Worm (Caenorhabditis elegans): Measurements from ENCODE around the gene act-3.

DNA sequence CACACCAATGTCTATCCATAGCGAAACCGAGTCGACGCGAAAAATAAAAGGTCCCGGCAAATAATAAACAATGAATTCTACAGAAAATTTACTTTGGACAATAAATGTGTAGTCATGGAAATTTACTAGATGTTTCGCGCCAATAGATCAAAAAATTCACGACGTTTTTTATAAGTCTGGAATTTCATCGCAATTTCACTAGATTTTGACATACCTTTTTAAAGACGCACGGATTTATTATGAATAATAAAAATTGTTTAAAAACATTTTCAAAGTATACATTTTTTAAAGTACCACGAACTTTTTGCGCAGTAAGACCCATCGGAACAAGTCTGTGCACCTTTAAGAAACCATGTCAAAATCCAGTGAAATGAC lies 1.7 kb upstream of the act-3 start:
- no peak for TF ChIP-seq jun-1 (tag; optimal IDR thresholded peaks at IDR 0.05)
- no peak for TF ChIP-seq pha-4 (GFP tag; IDR thresholded peaks at IDR 0.05)
- TF ChIP-seq pha-4 (tag; optimal IDR thresholded peaks at IDR 0.05) = no peak
- TF ChIP-seq attf-4 (tag; optimal IDR thresholded peaks at IDR 0.05) = no peak
- TF ChIP-seq egl-27 (tag; optimal IDR thresholded peaks at IDR 0.05) = no peak
- TF ChIP-seq T20F7.1 (GFP tag; optimal IDR thresholded peaks at IDR 0.05) = no peak
- no peak for TF ChIP-seq nhr-11 (tag; optimal IDR thresholded peaks at IDR 0.05)
- no peak for TF ChIP-seq sdz-12 (GFP tag; optimal IDR thresholded peaks at IDR 0.05)
- TF ChIP-seq lim-7 (GFP tag; IDR thresholded peaks at IDR 0.05) = no peak
- no peak for TF ChIP-seq unc-130 (GFP tag; optimal IDR thresholded peaks at IDR 0.05)
- TF ChIP-seq lir-3 (tag; optimal IDR thresholded peaks at IDR 0.05) = no peak

Measured in whole organism, L4 larva.